Worm (Caenorhabditis elegans) whole organism, L1 larva: ENCODE measurements around the gene F32G8.2.

Source experiments
- C04F5.9 ChIP-seq: sonication (generic microtip); optimal IDR thresholded peaks from 2 replicates; lab custom pipeline; 2016; ENCODE audit warnings: missing genetic modification characterization, missing compliant biosample characterization
- C34B4.2 ChIP-seq: sonication (generic microtip); optimal IDR thresholded peaks from 2 replicates; lab custom pipeline; 2017; ENCODE audit warnings: mild to moderate bottlenecking, missing genetic modification characterization, missing compliant biosample characterization
- blmp-1 ChIP-seq: fragments of 150-350 bp; optimal IDR thresholded peaks from 2 replicates; lab custom pipeline; 2014; ENCODE audit warnings: missing biosample characterization, missing genetic modification characterization
- ceh-63 ChIP-seq: fragments of 200-800 bp; sonication (Bioruptor generic); optimal IDR thresholded peaks from 2 replicates; lab custom pipeline; 2018; ENCODE audit warnings: mild to moderate bottlenecking, missing genetic modification characterization, missing compliant biosample characterization
- ceh-88 ChIP-seq: fragments of 200-800 bp; sonication (Bioruptor generic); IDR thresholded peaks from 2 replicates; pipeline ENCODE4 v1.3.6; 2022; ENCODE audit warnings: missing genetic modification characterization, missing compliant biosample characterization
- dpl-1 ChIP-seq, 3 experiments: fragments of 150-350 bp in 2 of 3; sonication (generic microtip) in 1 of 3; optimal IDR thresholded peaks; 2 replicates each; lab custom pipeline; 2014 to 2017; ENCODE audit warnings: missing biosample characterization in 3 of 3, missing genetic modification characterization in 3 of 3, missing genetic modification reagents in 3 of 3
- dsc-1 ChIP-seq: sonication (generic microtip); optimal IDR thresholded peaks from 2 replicates; lab custom pipeline; 2016; ENCODE audit warnings: mild to moderate bottlenecking, missing genetic modification characterization, missing compliant biosample characterization
- efl-1 ChIP-seq, 4 experiments: fragments of 150-350 bp; optimal IDR thresholded peaks in 3 of 4; peaks in 1 of 4; 1 replicate in 1 of 4; 2 replicates in 3 of 4; lab custom pipeline; 2014; ENCODE audit warnings: missing biosample characterization in 2 of 4, missing genetic modification characterization in 2 of 4, missing genetic modification reagents in 2 of 4
- efl-3 ChIP-seq: fragments of 200-800 bp; sonication (Bioruptor generic); optimal IDR thresholded peaks from 2 replicates; lab custom pipeline; 2018; ENCODE audit warnings: mild to moderate bottlenecking, missing genetic modification characterization, missing compliant biosample characterization
- fkh-10 ChIP-seq: sonication (generic microtip); optimal IDR thresholded peaks from 2 replicates; lab custom pipeline; 2017; ENCODE audit warnings: missing biosample characterization, missing genetic modification reagents, missing genetic modification characterization
- fos-1 ChIP-seq: fragments of 150-350 bp; optimal IDR thresholded peaks from 2 replicates; lab custom pipeline; 2014; ENCODE audit warnings: missing biosample characterization, missing genetic modification characterization
- lin-15B ChIP-seq: fragments of 150-350 bp; sonication (generic microtip); optimal IDR thresholded peaks from 3 replicates; lab custom pipeline; 2014; ENCODE audit warnings: missing biosample characterization, missing genetic modification characterization
- lin-35 ChIP-seq, 2 experiments: fragments of 150-350 bp; optimal IDR thresholded peaks; 2 replicates each; lab custom pipeline; 2014; ENCODE audit warnings: missing biosample characterization in 2 of 2, missing genetic modification characterization in 2 of 2, missing genetic modification reagents in 2 of 2
- lin-39 ChIP-seq: fragments of 150-350 bp; optimal IDR thresholded peaks from 2 replicates; lab custom pipeline; 2014; ENCODE audit warnings: missing biosample characterization, missing genetic modification reagents, missing genetic modification characterization
- lir-3 ChIP-seq: sonication (generic microtip); optimal IDR thresholded peaks from 2 replicates; lab custom pipeline; 2016; ENCODE audit warnings: mild to moderate bottlenecking, missing genetic modification characterization, moderate library complexity, missing compliant biosample characterization; ENCODE audit not compliant: poor library complexity
- mdl-1 ChIP-seq, 2 experiments: fragments of 150-350 bp; optimal IDR thresholded peaks; 2 replicates each; lab custom pipeline; 2014 to 2017; ENCODE audit warnings: missing biosample characterization in 2 of 2, missing genetic modification characterization in 2 of 2, inconsistent platforms in 1 of 2
- mep-1 ChIP-seq: fragments of 150-350 bp; optimal IDR thresholded peaks from 2 replicates; lab custom pipeline; 2014; ENCODE audit warnings: missing biosample characterization, missing genetic modification characterization
- nhr-12 ChIP-seq: sonication (generic microtip); optimal IDR thresholded peaks from 2 replicates; lab custom pipeline; 2017; ENCODE audit warnings: missing biosample characterization, missing genetic modification characterization
- nhr-20 ChIP-seq: sonication (generic microtip); optimal IDR thresholded peaks from 2 replicates; lab custom pipeline; 2016; ENCODE audit warnings: mild to moderate bottlenecking, missing genetic modification characterization, missing compliant biosample characterization
- nhr-237 ChIP-seq: fragments of 150-350 bp; optimal IDR thresholded peaks from 2 replicates; lab custom pipeline; 2014; ENCODE audit warnings: missing biosample characterization, missing genetic modification characterization
- pax-3 ChIP-seq: fragments of 200-800 bp; sonication (Bioruptor generic); optimal IDR thresholded peaks from 2 replicates; lab custom pipeline; 2018; ENCODE audit warnings: mild to moderate bottlenecking, missing genetic modification characterization, moderate library complexity, missing compliant biosample characterization
- pqm-1 ChIP-seq: sonication (generic microtip); optimal IDR thresholded peaks from 3 replicates; lab custom pipeline; 2017; ENCODE audit warnings: missing biosample characterization, missing genetic modification characterization
- skn-1 ChIP-seq: fragments of 150-350 bp; optimal IDR thresholded peaks from 2 replicates; lab custom pipeline; 2014; ENCODE audit warnings: missing biosample characterization, missing genetic modification characterization
- snu-23 ChIP-seq: sonication (generic microtip); optimal IDR thresholded peaks from 2 replicates; lab custom pipeline; 2016; ENCODE audit warnings: missing genetic modification characterization, missing compliant biosample characterization
- sptf-1 ChIP-seq: fragments of 150-350 bp; optimal IDR thresholded peaks from 2 replicates; lab custom pipeline; 2014; ENCODE audit warnings: missing biosample characterization, missing genetic modification characterization
- swsn-7 ChIP-seq: sonication (generic microtip); optimal IDR thresholded peaks from 2 replicates; lab custom pipeline; 2016; ENCODE audit warnings: missing genetic modification characterization, missing compliant biosample characterization
- tlp-1 ChIP-seq: fragments of 150-350 bp; optimal IDR thresholded peaks from 2 replicates; lab custom pipeline; 2014; ENCODE audit warnings: missing biosample characterization, missing genetic modification characterization
- unc-130 ChIP-seq: fragments of 150-350 bp; optimal IDR thresholded peaks from 2 replicates; lab custom pipeline; 2017; ENCODE audit warnings: missing biosample characterization, missing genetic modification characterization, inconsistent platforms
- zag-1 ChIP-seq: fragments of 150-350 bp; optimal IDR thresholded peaks from 2 replicates; lab custom pipeline; 2014; ENCODE audit warnings: missing biosample characterization, missing genetic modification characterization
- zip-4 ChIP-seq: fragments of 200-800 bp; sonication (Bioruptor generic); optimal IDR thresholded peaks from 2 replicates; lab custom pipeline; 2018; ENCODE audit warnings: mild to moderate bottlenecking, missing genetic modification characterization, moderate library complexity, missing compliant biosample characterization
- ztf-11 ChIP-seq, 2 experiments: sonication (generic microtip); optimal IDR thresholded peaks; 2 replicates each; lab custom pipeline; 2016 to 2017; ENCODE audit warnings: missing genetic modification characterization in 2 of 2, missing biosample characterization in 1 of 2, missing compliant biosample characterization in 1 of 2

Gene F32G8.2

ce11 chrV:10589774-10590528, 40.1 kb downstream of the F32G8.2 start, which contains the start of gene ttr-23 (continued):
- no peak for TF ChIP-seq unc-130 (tag; lab: Kevin White, UChicago)

ce11 chrV:10592479-10592878, 42.7 kb downstream of the F32G8.2 start, which contains the start of gene T21C9.9:
T21C9.9 (minus strand) TSS chrV:10592579.
- no peak for TF ChIP-seq C04F5.9 (tag; lab: Kevin White, UChicago)
- no peak for TF ChIP-seq sptf-1 (tag; lab: Kevin White, UChicago)
- TF ChIP-seq zag-1 (tag; lab: Kevin White, UChicago) = no peak
- TF ChIP-seq mdl-1 (tag; optimal IDR thresholded peaks at IDR 0.05; lab: Kevin White, UChicago) = no peak
- TF ChIP-seq lin-15B (tag; lab: Kevin White, UChicago) = no peak
- no peak for TF ChIP-seq ceh-63 (GFP tag; lab: Kevin White, UChicago)
- no peak for TF ChIP-seq pax-3
- no peak for TF ChIP-seq snu-23 (GFP tag; lab: Kevin White, UChicago)
- TF ChIP-seq zip-4 (GFP tag; lab: Kevin White, UChicago) = no peak
- TF ChIP-seq fos-1 (tag; lab: Kevin White, UChicago) = no peak

ce11 chrV:10594810-10595209, 45.0 kb downstream of the F32G8.2 start, which contains the start of gene T21C9.11:
T21C9.11 (minus strand) TSS chrV:10594910.
- TF ChIP-seq ztf-11 (tag; optimal IDR thresholded peaks at IDR 0.05; lab: Kevin White, UChicago) = no peak

- TF ChIP-seq nhr-12 (tag; lab: Kevin White, UChicago) = no peak
- TF ChIP-seq mep-1 (tag; lab: Kevin White, UChicago) = no peak
- TF ChIP-seq C34B4.2 (tag; lab: Kevin White, UChicago) = no peak
- TF ChIP-seq efl-1 (optimal IDR thresholded peaks at IDR 0.05; lab: Kevin White, UChicago) = no peak
- no peak for TF ChIP-seq efl-1 (GFP tag; optimal IDR thresholded peaks at IDR 0.05 in 1 of 2; lab: Kevin White, UChicago)
- no peak for TF ChIP-seq pqm-1
- no peak for TF ChIP-seq nhr-237 (tag; lab: Kevin White, UChicago)
- no peak for TF ChIP-seq tlp-1
- TF ChIP-seq lir-3 = no peak
- TF ChIP-seq swsn-7 = no peak
- TF ChIP-seq skn-1 (tag; lab: Kevin White, UChicago) = no peak
- no peak for TF ChIP-seq lin-39 (tag; lab: Kevin White, UChicago)
- no peak for TF ChIP-seq fkh-10 (GFP tag; lab: Kevin White, UChicago)
- no peak for TF ChIP-seq dsc-1 (tag; lab: Kevin White, UChicago)
- no peak for TF ChIP-seq ceh-63 (GFP tag; lab: Kevin White, UChicago)
- no peak for TF ChIP-seq ceh-88 (GFP tag; lab: Robert Waterston, UW)
- TF ChIP-seq ztf-11 (tag; optimal IDR thresholded peaks at IDR 0.05; lab: Kevin White, UChicago) = no peak
- no peak for TF ChIP-seq lin-15B (tag; lab: Kevin White, UChicago)
- no peak for TF ChIP-seq nhr-20 (tag; lab: Kevin White, UChicago)
These were observed 47.4 kb downstream of the F32G8.2 start, which contains the start of gene T21C9.13 for ce11 chrV:10597234-10597633. T21C9.13 (plus strand) TSS chrV:10597266.

- peak in 1 of 3 experiments; percentile 30 for TF ChIP-seq dpl-1 (GFP tag; optimal IDR thresholded peaks at IDR 0.05; lab: Kevin White, UChicago)
- TF ChIP-seq blmp-1 (tag; lab: Kevin White, UChicago) = peak; percentile 12
- TF ChIP-seq lin-35 (GFP tag; optimal IDR thresholded peaks at IDR 0.05; lab: Kevin White, UChicago) = peak in 1 of 2 experiments; percentile 26
- TF ChIP-seq efl-3 (GFP tag; lab: Kevin White, UChicago) = no peak
- peak in 1 of 2 experiments; percentile 1 for TF ChIP-seq efl-1 (optimal IDR thresholded peaks at IDR 0.05; lab: Kevin White, UChicago)
- no peak for TF ChIP-seq efl-1 (GFP tag; optimal IDR thresholded peaks at IDR 0.05 in 1 of 2; lab: Kevin White, UChicago)
- TF ChIP-seq, all 84 proteins: peak for 4
These were observed 48.9 kb downstream of the F32G8.2 start, which contains the start of gene scpl-4 for ce11 chrV:10598670-10599154. scpl-4 (plus strand) TSS chrV:10599104.
